Worm (Caenorhabditis elegans) whole organism, L3 larva: ENCODE data around the gene H23N18.5.

Experiments
- ZK546.5 ChIP-seq: sonication (generic microtip); optimal IDR thresholded peaks from 2 replicates; lab custom pipeline; 2017; ENCODE audit warnings: missing biosample characterization, missing genetic modification characterization
- daf-12 ChIP-seq: fragments of 150-350 bp; optimal IDR thresholded peaks from 2 replicates; lab custom pipeline; 2014; ENCODE audit warnings: missing biosample characterization, missing genetic modification reagents, missing genetic modification characterization
- jun-1 ChIP-seq: fragments of 150-350 bp; optimal IDR thresholded peaks from 2 replicates; lab custom pipeline; 2014; ENCODE audit warnings: missing biosample characterization, missing genetic modification reagents, missing genetic modification characterization
- mdl-1 ChIP-seq: fragments of 150-350 bp; optimal IDR thresholded peaks from 2 replicates; lab custom pipeline; 2014; ENCODE audit warnings: missing biosample characterization, missing genetic modification characterization
- mml-1 ChIP-seq: fragments of 150-350 bp; sonication (generic microtip); optimal IDR thresholded peaks from 3 replicates; lab custom pipeline; 2014; ENCODE audit warnings: missing biosample characterization, missing genetic modification characterization
- nhr-77 ChIP-seq: fragments of 150-350 bp; optimal IDR thresholded peaks from 2 replicates; lab custom pipeline; 2014; ENCODE audit warnings: missing biosample characterization, missing genetic modification characterization
- pha-4 ChIP-seq: fragments of 150-350 bp; optimal IDR thresholded peaks from 2 replicates; lab custom pipeline; 2014; ENCODE audit warnings: missing biosample characterization, missing genetic modification reagents, missing genetic modification characterization
- skn-1 ChIP-seq: fragments of 150-350 bp; optimal IDR thresholded peaks from 2 replicates; lab custom pipeline; 2014; ENCODE audit warnings: missing biosample characterization, missing genetic modification characterization
- tbx-2 ChIP-seq: sonication (generic microtip); optimal IDR thresholded peaks from 2 replicates; lab custom pipeline; 2016; ENCODE audit warnings: mild to moderate bottlenecking, missing genetic modification characterization, missing compliant biosample characterization

ce11 chrV:4885372-4885771 lies 26.8 kb downstream of the H23N18.5 start, which contains the start of gene T19H12.3:
- TF ChIP-seq nhr-77 (no peak), mml-1 (tag; lab: Kevin White, UChicago) (no peak), mdl-1 (tag; lab: Kevin White, UChicago) (no peak), skn-1 (no peak), daf-12 (tag; lab: Kevin White, UChicago) (no peak), pha-4 (no peak), tbx-2 (tag; lab: Kevin White, UChicago) (no peak), jun-1 (tag; lab: Kevin White, UChicago) (no peak), ZK546.5 (no peak)
